Fruit fly (Drosophila melanogaster) whole organism, adult: ENCODE data around the gene CG8675.

Experiments
- CG7045 ChIP-seq: fragments of 200-800 bp; sonication (Bioruptor generic); optimal IDR thresholded peaks from 2 replicates; lab custom pipeline; 2017; ENCODE audit warnings: missing biosample characterization, mild to moderate bottlenecking, missing genetic modification characterization
- Hr96 ChIP-seq: fragments of 200-800 bp; sonication (Bioruptor generic); optimal IDR thresholded peaks from 2 replicates; lab custom pipeline; 2016; ENCODE audit warnings: missing biosample characterization, missing genetic modification characterization
- bab1 ChIP-seq: fragments of 200-800 bp; sonication (Bioruptor generic); optimal IDR thresholded peaks from 3 replicates; lab custom pipeline; 2019; ENCODE audit warnings: missing biosample characterization, mild to moderate bottlenecking, missing genetic modification characterization, moderate library complexity
- toe ChIP-seq: fragments of 200-800 bp; sonication (Bioruptor generic); optimal IDR thresholded peaks from 2 replicates; lab custom pipeline; 2016; ENCODE audit warnings: missing biosample characterization, missing genetic modification characterization

dm6 chrX:17225972-17226680 is 23.2 kb downstream of the CG8675 start:
- no peak for TF ChIP-seq CG7045 (GFP tag; lab: Kevin White, UChicago)
- TF ChIP-seq Hr96 (GFP tag; lab: Kevin White, UChicago), result no peak
- TF ChIP-seq toe (GFP tag; lab: Kevin White, UChicago), result no peak
- no peak for TF ChIP-seq bab1 (GFP tag; lab: Kevin White, UChicago)
